Worm (Caenorhabditis elegans) whole organism, mixed stage, embryonic: ENCODE measurements around the gene F35F10.1.

Experiments used
- blmp-1 ChIP-seq: fragments of 150-350 bp; optimal IDR thresholded peaks from 2 replicates; lab custom pipeline; 2014; ENCODE audit warnings: missing biosample characterization, missing genetic modification characterization
- ceh-39 ChIP-seq: fragments of 150-350 bp; optimal IDR thresholded peaks from 2 replicates; lab custom pipeline; 2014; ENCODE audit warnings: missing biosample characterization, missing genetic modification characterization
- ceh-43 ChIP-seq: fragments of 200-800 bp; sonication (Bioruptor generic); optimal IDR thresholded peaks from 2 replicates; lab custom pipeline; 2018; ENCODE audit warnings: mild to moderate bottlenecking, missing genetic modification characterization, moderate library complexity, missing compliant biosample characterization
- elt-3 ChIP-seq: fragments of 150-350 bp; optimal IDR thresholded peaks from 2 replicates; lab custom pipeline; 2014; ENCODE audit warnings: missing biosample characterization, missing genetic modification characterization
- lin-13 ChIP-seq: fragments of 150-350 bp; optimal IDR thresholded peaks from 2 replicates; lab custom pipeline; 2014; ENCODE audit warnings: missing biosample characterization, missing genetic modification characterization
- mab-5 ChIP-seq: fragments of 150-350 bp; optimal IDR thresholded peaks from 2 replicates; lab custom pipeline; 2014; ENCODE audit warnings: missing biosample characterization, missing genetic modification characterization
- nhr-12 ChIP-seq: fragments of 150-350 bp; optimal IDR thresholded peaks from 2 replicates; lab custom pipeline; 2014; ENCODE audit warnings: missing biosample characterization, missing genetic modification characterization
- pha-4 ChIP-seq: fragments of 150-350 bp; optimal IDR thresholded peaks from 2 replicates; lab custom pipeline; 2018; ENCODE audit warnings: missing biosample characterization, missing genetic modification reagents, missing genetic modification characterization
- sem-2 ChIP-seq: fragments of 200-800 bp; sonication (Bioruptor generic); optimal IDR thresholded peaks from 2 replicates; lab custom pipeline; 2018; ENCODE audit warnings: mild to moderate bottlenecking, missing genetic modification characterization, missing compliant biosample characterization
- snpc-4 ChIP-seq: fragments of 150-350 bp; optimal IDR thresholded peaks from 2 replicates; lab custom pipeline; 2014; ENCODE audit warnings: missing biosample characterization, missing genetic modification characterization
- unc-120 ChIP-seq: sonication (generic microtip); optimal IDR thresholded peaks from 2 replicates; lab custom pipeline; 2017; ENCODE audit warnings: missing genetic modification characterization, missing compliant biosample characterization; ENCODE audit not compliant: poor library complexity, severe bottlenecking
- unc-62 ChIP-seq: fragments of 150-350 bp; optimal IDR thresholded peaks from 2 replicates; lab custom pipeline; 2014; ENCODE audit warnings: missing biosample characterization, missing genetic modification reagents, missing genetic modification characterization

DNA sequence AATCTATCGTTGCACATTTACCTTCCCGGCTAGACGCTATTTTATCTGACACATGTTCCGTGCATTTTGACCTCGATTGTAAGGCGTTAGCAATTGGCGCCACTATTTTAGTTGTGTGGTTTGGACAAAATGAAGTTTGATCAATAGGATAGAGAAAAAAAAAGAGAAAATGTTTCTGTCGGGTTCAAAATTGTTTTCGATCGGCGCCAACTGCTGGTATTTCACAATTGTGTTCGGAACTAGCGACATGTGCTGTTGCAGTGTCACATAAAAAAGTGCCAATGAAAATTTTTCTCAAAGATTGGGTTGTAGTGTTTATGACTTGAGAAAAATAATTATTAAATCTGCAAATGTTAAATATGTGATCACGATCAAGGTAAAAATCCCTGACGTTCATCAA is 37.0 kb upstream of the F35F10.1 start:
- TF ChIP-seq pha-4 (tag; lab: Kevin White, UChicago) (no peak), lin-13 (tag; lab: Kevin White, UChicago) (no peak), unc-120 (tag; lab: Kevin White, UChicago) (no peak), mab-5 (tag; lab: Kevin White, UChicago) (no peak), ceh-39 (no peak), blmp-1 (tag; lab: Kevin White, UChicago) (no peak), unc-62 (GFP tag; lab: Kevin White, UChicago) (no peak), sem-2 (no peak), snpc-4 (no peak), nhr-12 (no peak), ceh-43 (GFP tag; lab: Kevin White, UChicago) (no peak), elt-3 (tag; lab: Kevin White, UChicago) (no peak)
